Fruit fly (Drosophila melanogaster): Measurements from ENCODE around the gene Cad96Ca.

Cad96Ca gene

dm6 chr3R:25232271-25232989 is 24.3 kb upstream of the Cad96Ca start, which contains the start of gene Cad96Cb:
Cad96Cb (minus strand) TSS chr3R:25232321.
- TF ChIP-seq pan (optimal IDR thresholded peaks at IDR 0.05) = no peak
- no peak for TF ChIP-seq psq (optimal IDR thresholded peaks at IDR 0.05)
- no peak for TF ChIP-seq usp (GFP tag; optimal IDR thresholded peaks at IDR 0.05)
- TF ChIP-seq Dll (optimal IDR thresholded peaks at IDR 0.05) = no peak
- no peak for TF ChIP-seq EcR (GFP tag; optimal IDR thresholded peaks at IDR 0.05)
- TF ChIP-seq CG8478 (optimal IDR thresholded peaks at IDR 0.05) = no peak

- TF ChIP-seq psq (optimal IDR thresholded peaks at IDR 0.05) = no peak
- no peak for TF ChIP-seq EcR (GFP tag; optimal IDR thresholded peaks at IDR 0.05)
- no peak for TF ChIP-seq CG8478 (optimal IDR thresholded peaks at IDR 0.05)
- TF ChIP-seq usp (GFP tag; optimal IDR thresholded peaks at IDR 0.05) = no peak
- TF ChIP-seq pan (optimal IDR thresholded peaks at IDR 0.05) = no peak
- no peak for TF ChIP-seq Dll (optimal IDR thresholded peaks at IDR 0.05)
These were observed 17.4 kb upstream of the Cad96Ca start for dm6 chr3R:25225483-25225882.

DNA sequence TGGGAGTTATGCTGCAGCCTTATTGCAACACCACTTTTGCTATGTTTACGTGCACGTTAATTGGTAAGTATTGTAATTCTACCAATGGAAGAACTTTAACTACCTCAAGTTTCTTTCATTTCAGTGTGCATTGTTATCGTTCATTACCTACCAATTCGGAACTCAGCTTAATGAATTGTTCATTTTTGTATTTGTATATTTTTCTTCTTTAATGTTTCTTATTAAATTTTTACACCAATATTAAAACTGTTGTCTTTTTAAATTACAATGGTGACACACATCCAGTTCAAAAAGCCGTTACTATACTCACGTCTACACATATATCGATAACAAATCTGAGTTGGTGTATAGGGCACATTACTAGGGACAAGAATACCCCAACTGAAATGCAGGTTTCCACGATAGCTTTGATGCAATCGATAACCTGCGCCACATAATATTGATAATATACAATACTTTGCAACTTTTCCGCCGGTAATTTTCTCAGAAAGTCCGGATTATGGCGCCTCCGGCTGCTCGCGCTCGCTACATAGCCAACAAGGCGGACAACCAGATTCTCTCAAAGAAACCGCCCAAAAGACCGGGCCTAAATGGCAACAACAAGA is 13.2 kb upstream of the Cad96Ca start, which contains the start of gene Alg9:
Alg9 (plus strand) TSS at position 387 of the 605 bp plus-strand sequence.
- TF ChIP-seq psq (optimal IDR thresholded peaks at IDR 0.05) = no peak
- TF ChIP-seq Dll (optimal IDR thresholded peaks at IDR 0.05) = no peak
- TF ChIP-seq CG8478 (optimal IDR thresholded peaks at IDR 0.05) = no peak
- TF ChIP-seq pan (optimal IDR thresholded peaks at IDR 0.05) = no peak
- TF ChIP-seq usp (GFP tag; optimal IDR thresholded peaks at IDR 0.05) = no peak
- no peak for TF ChIP-seq EcR (GFP tag; optimal IDR thresholded peaks at IDR 0.05)

DNA sequence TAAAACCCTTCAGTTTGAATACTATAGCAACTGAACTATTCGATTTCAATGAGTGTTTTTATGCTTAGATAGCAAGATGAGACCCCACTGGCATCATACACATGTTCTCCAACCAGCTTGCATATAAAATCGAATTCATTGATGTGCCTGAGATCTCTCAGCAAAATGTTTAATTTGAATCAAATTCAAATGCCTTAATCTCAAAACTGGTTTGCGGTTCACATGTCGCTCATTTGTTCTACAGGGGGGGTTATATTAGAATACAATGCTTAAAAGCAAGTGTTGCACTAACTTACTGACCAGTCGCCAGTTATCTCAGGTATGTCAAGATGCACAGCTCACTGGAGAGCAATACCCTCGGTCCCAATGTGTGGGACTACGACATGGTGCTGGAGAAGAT is 10.9 kb upstream of the Cad96Ca start, which contains the start of gene CG31103:
CG31103 (plus strand) TSS at position 301 of the 400 bp plus-strand sequence.
- no peak for TF ChIP-seq Dll (optimal IDR thresholded peaks at IDR 0.05)
- no peak for TF ChIP-seq usp (GFP tag; optimal IDR thresholded peaks at IDR 0.05)
- TF ChIP-seq CG8478 (optimal IDR thresholded peaks at IDR 0.05) = no peak
- TF ChIP-seq pan (optimal IDR thresholded peaks at IDR 0.05) = no peak
- no peak for TF ChIP-seq EcR (GFP tag; optimal IDR thresholded peaks at IDR 0.05)
- no peak for TF ChIP-seq psq (optimal IDR thresholded peaks at IDR 0.05)

DNA sequence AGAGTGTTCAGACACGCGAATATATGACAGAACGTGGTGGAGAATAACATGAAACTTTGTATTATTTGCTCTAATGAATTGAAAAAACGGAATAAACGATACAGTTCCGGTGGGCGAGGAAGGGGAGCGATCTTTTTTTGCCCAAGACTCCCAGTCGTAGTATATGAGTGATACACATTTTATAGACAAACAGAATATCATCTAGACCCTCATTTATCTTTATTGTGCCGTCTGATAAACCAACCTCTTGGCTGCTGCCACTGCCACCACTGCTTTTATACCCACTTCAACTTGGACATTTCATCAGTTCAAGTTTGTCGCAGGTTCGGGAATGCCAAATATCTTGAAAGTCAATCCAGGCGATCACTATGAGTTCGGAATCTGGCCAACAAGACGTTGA is 7.9 kb upstream of the Cad96Ca start, which contains the start of gene CG31106:
CG31106 (plus strand) TSS at position 301 of the 400 bp plus-strand sequence.
- TF ChIP-seq EcR (GFP tag; optimal IDR thresholded peaks at IDR 0.05) (no peak), Dll (optimal IDR thresholded peaks at IDR 0.05) (no peak)

dm6 chr3R:25215123-25215522 is 7.0 kb upstream of the Cad96Ca start, which contains the start of gene Saysd1:
Saysd1 (minus strand) TSS chr3R:25215188.
- TF ChIP-seq psq (optimal IDR thresholded peaks at IDR 0.05) (no peak), EcR (GFP tag; optimal IDR thresholded peaks at IDR 0.05) (no peak), usp (GFP tag; optimal IDR thresholded peaks at IDR 0.05) (no peak), pan (optimal IDR thresholded peaks at IDR 0.05) (no peak), CG8478 (optimal IDR thresholded peaks at IDR 0.05) (no peak), Dll (optimal IDR thresholded peaks at IDR 0.05) (no peak)

DNA sequence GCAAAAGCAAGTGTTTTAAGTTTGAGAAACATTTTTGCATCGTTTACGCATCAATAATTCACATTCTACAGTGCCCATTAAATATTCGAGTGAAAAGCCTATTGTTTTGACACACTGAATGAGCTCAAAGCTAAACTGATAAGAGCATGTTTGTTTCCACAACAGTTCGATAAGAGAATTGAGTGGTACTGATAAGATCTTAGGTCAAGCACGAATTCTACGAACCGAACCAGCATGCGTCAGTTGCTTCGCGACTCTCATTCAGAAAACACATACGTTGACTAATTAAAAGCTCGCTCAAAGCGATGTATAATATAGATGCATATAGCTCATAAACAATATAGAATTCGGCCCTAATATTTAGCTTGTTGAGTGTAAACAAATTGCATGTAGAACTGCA is 1.1 kb upstream of the Cad96Ca start:
- TF ChIP-seq EcR (GFP tag; optimal IDR thresholded peaks at IDR 0.05) = no peak
- no peak for TF ChIP-seq psq (optimal IDR thresholded peaks at IDR 0.05)
- TF ChIP-seq Dll (optimal IDR thresholded peaks at IDR 0.05) = no peak
- no peak for TF ChIP-seq CG8478 (optimal IDR thresholded peaks at IDR 0.05)
- no peak for TF ChIP-seq usp (GFP tag; optimal IDR thresholded peaks at IDR 0.05)
- TF ChIP-seq pan (optimal IDR thresholded peaks at IDR 0.05) = no peak

dm6 chr3R:25208767-25209075 is 638 bp upstream of the Cad96Ca start:
- TF ChIP-seq EcR (GFP tag; optimal IDR thresholded peaks at IDR 0.05) (no peak), Dll (optimal IDR thresholded peaks at IDR 0.05) (no peak), CG8478 (optimal IDR thresholded peaks at IDR 0.05) (no peak), usp (GFP tag; optimal IDR thresholded peaks at IDR 0.05) (no peak), psq (optimal IDR thresholded peaks at IDR 0.05) (no peak), pan (optimal IDR thresholded peaks at IDR 0.05) (no peak)

DNA sequence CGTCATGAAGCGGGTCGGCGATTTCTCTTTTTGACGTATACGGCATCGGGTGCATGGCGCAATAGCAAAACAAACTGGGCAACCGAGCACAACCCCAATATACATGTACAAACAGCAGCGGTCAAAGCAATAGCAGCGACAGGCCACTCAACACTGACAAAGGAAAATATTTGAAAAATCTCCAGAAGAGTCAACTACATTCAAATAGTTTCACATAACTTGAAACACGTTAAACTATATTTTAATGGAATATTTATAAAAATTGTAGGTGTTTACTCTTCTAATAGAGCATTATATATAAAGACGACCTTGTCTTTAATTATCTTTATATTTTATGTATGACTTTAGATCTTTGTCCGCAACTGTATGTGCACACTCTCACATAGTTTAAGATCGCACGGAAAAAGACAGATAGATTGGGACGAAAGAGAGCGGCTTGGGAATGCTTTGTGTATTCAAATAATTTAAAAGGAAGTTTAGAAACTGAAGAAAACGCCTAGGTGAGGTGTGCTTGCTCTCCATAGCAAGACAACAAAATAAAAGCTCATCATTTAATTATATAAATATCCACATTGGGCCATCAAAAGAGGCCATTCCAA is 579 bp downstream of the Cad96Ca start:
- TF ChIP-seq Dll (optimal IDR thresholded peaks at IDR 0.05) (no peak), CG8478 (optimal IDR thresholded peaks at IDR 0.05) (no peak), EcR (GFP tag; optimal IDR thresholded peaks at IDR 0.05) (no peak), usp (GFP tag; optimal IDR thresholded peaks at IDR 0.05) (no peak), pan (optimal IDR thresholded peaks at IDR 0.05) (no peak), psq (optimal IDR thresholded peaks at IDR 0.05) (no peak)

dm6 chr3R:25205413-25205977 is 2.6 kb downstream of the Cad96Ca start:
- TF ChIP-seq pan (optimal IDR thresholded peaks at IDR 0.05) = no peak
- TF ChIP-seq usp (GFP tag; optimal IDR thresholded peaks at IDR 0.05) = no peak
- no peak for TF ChIP-seq CG8478 (optimal IDR thresholded peaks at IDR 0.05)
- no peak for TF ChIP-seq Dll (optimal IDR thresholded peaks at IDR 0.05)
- peak in 1 of 2 experiments; percentile 52 for TF ChIP-seq EcR (GFP tag; optimal IDR thresholded peaks at IDR 0.05)
- no peak for TF ChIP-seq psq (optimal IDR thresholded peaks at IDR 0.05)

dm6 chr3R:25199321-25199868 is 8.7 kb downstream of the Cad96Ca start, which contains the start of gene CG13654:
CG13654 (plus strand) TSS chr3R:25199818.
- no peak for TF ChIP-seq psq (optimal IDR thresholded peaks at IDR 0.05)
- TF ChIP-seq pan (optimal IDR thresholded peaks at IDR 0.05) = no peak
- no peak for TF ChIP-seq EcR (GFP tag; optimal IDR thresholded peaks at IDR 0.05)
- no peak for TF ChIP-seq Dll (optimal IDR thresholded peaks at IDR 0.05)
- no peak for TF ChIP-seq CG8478 (optimal IDR thresholded peaks at IDR 0.05)
- no peak for TF ChIP-seq usp (GFP tag; optimal IDR thresholded peaks at IDR 0.05)
